Worm (Caenorhabditis elegans) whole organism, early embryonic: ENCODE data around the gene F19G12.8.
A peak's percentile ranks its signal among the peaks of the same experiment; 100 is the strongest.

Experiments used
- B0310.2 ChIP-seq: sonication (generic microtip); optimal IDR thresholded peaks from 2 replicates; lab custom pipeline; 2016; ENCODE audit warnings: mild to moderate bottlenecking, missing genetic modification characterization, missing compliant biosample characterization
- F13C5.2 ChIP-seq: sonication (generic microtip); optimal IDR thresholded peaks from 2 replicates; lab custom pipeline; 2017; ENCODE audit warnings: mild to moderate bottlenecking, missing genetic modification characterization, inconsistent platforms, missing compliant biosample characterization
- aly-1 ChIP-seq: sonication (generic microtip); optimal IDR thresholded peaks from 2 replicates; lab custom pipeline; 2016; ENCODE audit warnings: missing genetic modification characterization, missing compliant biosample characterization
- ama-1 ChIP-seq: fragments of 150-350 bp; optimal IDR thresholded peaks from 2 replicates; lab custom pipeline; 2014
- ceh-13 ChIP-seq: fragments of 200-800 bp; sonication (Bioruptor generic); optimal IDR thresholded peaks from 2 replicates; lab custom pipeline; 2018; ENCODE audit warnings: mild to moderate bottlenecking, missing genetic modification characterization, missing compliant biosample characterization
- ceh-36 ChIP-seq: sonication (generic microtip); optimal IDR thresholded peaks from 2 replicates; lab custom pipeline; 2016; ENCODE audit warnings: missing genetic modification characterization, inconsistent platforms, missing compliant biosample characterization
- ets-7 ChIP-seq: sonication (generic microtip); optimal IDR thresholded peaks from 2 replicates; lab custom pipeline; 2016; ENCODE audit warnings: missing genotype, missing genetic modification characterization, missing compliant biosample characterization
- flt-1 ChIP-seq: fragments of 200-800 bp; sonication (Bioruptor generic); IDR thresholded peaks from 2 replicates; pipeline ENCODE4 v1.3.6; 2022; ENCODE audit warnings: missing genetic modification characterization, missing compliant biosample characterization
- hmbx-1 ChIP-seq: sonication (generic microtip); optimal IDR thresholded peaks from 2 replicates; lab custom pipeline; 2016; ENCODE audit warnings: mild to moderate bottlenecking, missing genetic modification characterization, missing compliant biosample characterization
- hmg-4 ChIP-seq: fragments of 200-800 bp; sonication (Bioruptor generic); optimal IDR thresholded peaks from 2 replicates; lab custom pipeline; 2018; ENCODE audit warnings: mild to moderate bottlenecking, missing genetic modification characterization, missing compliant biosample characterization
- hnd-1 ChIP-seq: sonication (generic microtip); optimal IDR thresholded peaks from 2 replicates; lab custom pipeline; 2016; ENCODE audit warnings: missing genetic modification characterization, missing compliant biosample characterization
- pes-1 ChIP-seq: fragments of 200-800 bp; sonication (Bioruptor generic); IDR thresholded peaks from 2 replicates; pipeline ENCODE4 v1.3.6; 2022; ENCODE audit warnings: missing genetic modification reagents, missing genetic modification characterization, missing compliant biosample characterization
- scrt-1 ChIP-seq: fragments of 200-800 bp; sonication (Bioruptor generic); IDR thresholded peaks from 2 replicates; pipeline ENCODE4 v1.3.6; 2022; ENCODE audit warnings: missing genetic modification characterization, missing compliant biosample characterization
- sea-1 ChIP-seq: fragments of 200-800 bp; sonication (Bioruptor generic); conservative IDR thresholded peaks from 2 replicates; pipeline ENCODE4 v1.3.6; 2022; ENCODE audit warnings: missing genetic modification characterization, missing compliant biosample characterization
- tbx-11 ChIP-seq: fragments of 200-800 bp; sonication (Bioruptor generic); IDR thresholded peaks from 2 replicates; pipeline ENCODE4 v1.3.6; 2022; ENCODE audit warnings: missing genetic modification characterization, missing compliant biosample characterization
- tbx-37 ChIP-seq: fragments of 200-800 bp; sonication (Bioruptor generic); conservative IDR thresholded peaks from 2 replicates; pipeline ENCODE4 v1.3.6; 2022; ENCODE audit warnings: missing genetic modification reagents, missing genetic modification characterization, missing compliant biosample characterization
- tra-4 ChIP-seq: sonication (generic microtip); optimal IDR thresholded peaks from 2 replicates; lab custom pipeline; 2017; ENCODE audit warnings: missing genetic modification characterization, missing compliant biosample characterization

F19G12.8 gene

DNA sequence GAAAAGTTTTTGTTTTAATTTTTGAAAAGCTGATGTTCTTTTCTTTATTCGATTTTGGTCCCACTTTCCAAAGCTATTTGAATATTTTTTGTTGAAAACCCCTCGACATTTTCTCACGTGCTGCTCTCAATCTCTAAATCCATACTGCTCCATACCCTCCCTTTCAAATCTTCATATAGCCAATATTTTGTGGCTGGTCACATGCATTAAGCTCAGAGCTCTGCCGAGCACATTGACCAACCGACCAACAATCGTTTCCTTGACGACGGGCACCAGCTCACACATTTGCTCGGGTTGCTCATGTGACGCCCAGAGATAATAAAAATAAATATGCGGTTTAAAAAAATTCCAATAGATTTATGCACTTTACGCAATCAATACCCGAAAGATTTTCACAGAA lies 21.8 kb downstream of the F19G12.8 start:
- TF ChIP-seq flt-1 (GFP tag; lab: Robert Waterston, UW) (no peak), tbx-11 (no peak), sea-1 (GFP tag; lab: Robert Waterston, UW) (no peak), aly-1 (no peak)

DNA sequence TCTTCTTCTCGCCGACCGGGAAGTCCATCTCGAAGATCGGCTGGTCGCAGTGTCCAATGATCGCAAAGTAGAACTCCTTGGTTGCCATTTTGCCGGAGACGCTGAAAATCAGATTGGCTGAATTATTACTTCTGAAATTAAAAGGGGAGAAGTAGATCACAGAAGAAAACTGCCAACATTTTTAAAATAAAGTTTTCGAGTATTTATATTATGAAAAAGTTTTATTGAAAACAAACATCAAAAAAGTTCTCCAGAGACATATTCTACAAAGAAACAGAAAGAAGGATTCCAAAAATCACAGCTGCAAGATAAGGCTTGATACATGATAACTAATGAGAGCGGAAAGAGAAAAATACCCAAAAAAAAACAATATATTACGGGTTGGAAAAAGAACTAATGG lies 23.0 kb downstream of the F19G12.8 start, which contains the start of gene sedl-1:
Gene sedl-1 (minus strand): TSS at position 101 of the 400 bp plus-strand sequence.
- TF ChIP-seq hmg-4 (GFP tag; lab: Kevin White, UChicago), result no peak
- TF ChIP-seq hnd-1, result no peak

DNA sequence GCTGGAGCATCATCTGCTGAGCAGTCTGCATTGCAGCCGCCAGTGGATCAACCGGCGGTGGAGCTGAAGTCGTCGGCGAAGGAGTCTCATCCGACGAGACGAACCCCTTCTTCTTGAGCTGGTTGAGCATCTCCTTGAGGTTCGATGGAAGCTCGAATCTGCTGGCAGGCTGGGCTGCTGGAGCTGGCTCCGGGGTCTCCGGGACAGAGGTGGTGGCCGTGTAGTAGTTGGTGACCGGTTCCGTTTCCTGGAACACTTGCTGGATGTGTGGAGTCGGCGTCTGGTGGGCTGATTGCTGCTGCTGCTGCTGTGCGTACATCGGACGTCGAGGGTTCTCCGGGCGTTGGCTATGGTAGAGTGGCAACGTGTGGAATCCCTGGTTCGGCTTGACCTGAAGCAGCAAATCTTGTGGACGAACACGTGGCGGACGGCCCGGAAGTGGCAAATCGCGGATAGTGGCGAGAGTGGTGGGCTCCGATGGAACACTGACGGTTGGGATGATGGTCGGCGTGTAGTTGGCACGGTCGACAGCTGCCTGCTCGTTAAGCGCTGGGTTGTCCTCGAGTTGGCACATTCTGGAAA lies 24.6 kb downstream of the F19G12.8 start:
- no peak for TF ChIP-seq hnd-1

DNA sequence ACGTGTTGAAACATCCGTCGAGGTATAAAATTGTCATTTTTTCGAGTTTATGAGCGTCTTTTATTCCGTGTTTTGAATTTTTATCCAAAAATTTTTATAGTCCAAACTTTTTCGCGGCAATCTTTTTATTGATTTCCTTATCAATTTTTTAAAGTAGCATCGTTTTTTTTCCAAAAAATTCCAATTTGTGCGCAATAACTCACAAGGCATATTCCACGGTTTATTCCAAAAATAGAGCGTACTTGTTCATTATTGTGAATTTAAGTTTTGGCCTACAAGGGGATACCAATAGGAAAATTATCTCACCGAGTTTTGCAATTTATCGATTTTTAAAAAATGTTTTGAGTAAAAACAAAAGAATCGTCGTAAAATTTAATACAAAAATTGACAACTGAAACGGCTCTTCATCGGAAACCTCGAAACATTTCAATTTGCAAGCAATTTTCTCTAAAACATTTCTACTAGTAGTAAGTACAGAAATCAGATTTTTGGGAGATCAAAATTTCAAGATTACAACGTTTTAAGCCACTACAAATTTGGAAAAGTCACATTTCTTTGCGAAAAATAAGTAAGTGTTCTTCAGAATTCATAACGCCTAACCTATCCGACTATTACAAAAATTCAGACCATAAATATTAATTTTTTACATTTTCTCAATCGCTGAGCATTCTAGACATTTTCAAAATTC lies 26.6 kb downstream of the F19G12.8 start:
- TF ChIP-seq ama-1, result no peak
- TF ChIP-seq F13C5.2, result peak; percentile 1
- TF ChIP-seq ets-7, result no peak

DNA sequence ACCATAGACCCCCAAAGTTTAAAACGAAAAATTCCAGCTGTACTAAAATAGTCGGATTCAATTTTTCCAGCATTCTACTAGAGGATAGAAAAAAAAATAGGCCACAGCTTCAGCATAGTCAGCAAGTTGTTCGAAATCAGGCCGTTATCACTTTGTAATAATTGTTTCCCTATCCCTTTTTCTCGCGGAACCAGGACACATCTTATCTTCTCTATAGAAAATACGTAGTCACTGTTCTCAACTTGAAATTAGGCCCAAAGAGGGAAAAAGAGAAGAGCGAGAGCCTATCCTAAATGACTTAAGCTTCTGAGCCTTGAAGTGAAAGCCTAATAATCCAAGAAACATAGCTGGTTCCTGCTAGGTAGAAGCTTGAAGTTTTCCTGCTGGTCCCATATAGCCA lies 28.6 kb downstream of the F19G12.8 start:
- TF ChIP-seq scrt-1 (GFP tag; lab: Robert Waterston, UW), result no peak
- no peak for TF ChIP-seq ama-1
- no peak for TF ChIP-seq ceh-36
- TF ChIP-seq sea-1 (GFP tag; lab: Robert Waterston, UW), result no peak

DNA sequence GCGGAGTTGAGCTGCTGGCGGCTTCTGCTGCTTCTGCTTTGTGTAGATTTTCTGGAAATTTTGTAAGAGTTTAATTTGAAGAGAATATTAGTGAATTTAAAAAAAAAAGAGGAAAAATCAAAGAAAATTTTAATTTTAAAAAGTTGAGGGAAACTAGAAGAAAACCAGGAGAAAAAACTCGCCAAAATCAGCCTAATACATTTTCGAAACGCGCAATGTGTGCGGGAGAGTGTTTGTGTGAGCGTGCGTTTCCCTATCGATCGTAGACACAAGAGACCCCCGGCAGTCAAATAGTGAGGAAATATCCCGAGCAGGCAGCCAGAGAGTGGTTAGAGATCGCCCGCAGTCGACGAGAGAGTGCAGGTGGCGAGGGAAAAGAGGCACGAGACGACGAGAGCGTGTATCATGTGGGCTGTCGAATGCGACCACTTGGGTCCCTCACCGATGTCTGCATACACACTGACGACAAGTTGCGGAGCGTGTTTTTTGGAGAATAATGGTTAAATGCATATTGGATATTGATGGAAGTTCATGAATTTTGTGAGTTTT lies 29.5 kb downstream of the F19G12.8 start, which contains the start of gene zfp-3:
Gene zfp-3 (minus strand): TSS at position 51 of the 549 bp plus-strand sequence.
- TF ChIP-seq ceh-13 (GFP tag; lab: Kevin White, UChicago) (no peak), hmg-4 (GFP tag; lab: Kevin White, UChicago) (peak; percentile 75), tbx-11 (no peak), aly-1 (peak; percentile 63), hnd-1 (no peak), F13C5.2 (peak; percentile 70), ama-1 (no peak)

DNA sequence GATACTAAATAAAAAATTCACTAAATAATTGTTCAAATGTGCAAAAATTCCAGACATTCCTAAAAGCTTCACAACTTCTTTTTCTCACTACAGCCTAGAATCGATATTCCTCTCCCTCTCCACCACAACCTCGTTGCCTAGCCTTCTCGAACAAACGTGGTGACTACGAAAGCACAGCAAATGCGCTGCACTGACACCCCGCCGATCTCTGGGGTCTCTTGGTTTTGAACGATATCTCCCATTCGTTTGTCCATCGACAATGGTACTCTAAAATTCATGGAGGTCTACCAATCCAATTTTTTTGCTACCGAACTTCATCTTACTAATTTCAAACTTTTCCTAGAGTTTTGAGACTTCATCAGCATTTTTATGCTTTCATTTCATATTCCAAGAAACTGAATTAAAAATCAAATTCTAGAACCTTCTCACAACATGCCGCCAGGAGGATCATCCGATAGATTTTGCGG lies 33.3 kb downstream of the F19G12.8 start, which contains the start of gene W05H7.1:
Gene W05H7.1 (plus strand): TSS at position 417 of the 467 bp plus-strand sequence.
- peak; percentile 50 for TF ChIP-seq hmg-4 (GFP tag; lab: Kevin White, UChicago)
- no peak for TF ChIP-seq ets-7

DNA sequence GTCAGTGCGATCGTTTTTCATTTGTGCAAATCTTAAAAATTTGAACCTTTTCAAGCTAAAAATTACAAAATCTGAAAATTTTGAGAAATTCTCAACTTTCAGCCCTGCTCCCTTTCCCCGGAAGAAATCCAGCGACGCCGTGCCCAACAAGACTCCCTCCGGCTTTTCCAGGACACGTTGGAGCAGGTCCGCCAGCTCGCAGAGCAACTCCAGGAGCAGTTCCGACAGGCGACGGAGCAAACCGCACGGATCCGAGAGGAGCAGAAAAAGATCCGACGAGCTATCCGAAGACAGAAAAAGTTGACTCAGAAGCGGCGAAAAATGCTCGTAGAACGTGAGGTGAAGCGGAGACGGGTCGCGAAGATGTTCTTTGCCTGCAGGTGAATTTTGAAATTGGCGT lies 34.1 kb downstream of the F19G12.8 start:
- TF ChIP-seq aly-1 (no peak), sea-1 (GFP tag; lab: Robert Waterston, UW) (no peak), hmbx-1 (tag; lab: Kevin White, UChicago) (no peak), hnd-1 (no peak), ama-1 (no peak), tbx-11 (no peak), B0310.2 (tag; lab: Kevin White, UChicago) (no peak)

DNA sequence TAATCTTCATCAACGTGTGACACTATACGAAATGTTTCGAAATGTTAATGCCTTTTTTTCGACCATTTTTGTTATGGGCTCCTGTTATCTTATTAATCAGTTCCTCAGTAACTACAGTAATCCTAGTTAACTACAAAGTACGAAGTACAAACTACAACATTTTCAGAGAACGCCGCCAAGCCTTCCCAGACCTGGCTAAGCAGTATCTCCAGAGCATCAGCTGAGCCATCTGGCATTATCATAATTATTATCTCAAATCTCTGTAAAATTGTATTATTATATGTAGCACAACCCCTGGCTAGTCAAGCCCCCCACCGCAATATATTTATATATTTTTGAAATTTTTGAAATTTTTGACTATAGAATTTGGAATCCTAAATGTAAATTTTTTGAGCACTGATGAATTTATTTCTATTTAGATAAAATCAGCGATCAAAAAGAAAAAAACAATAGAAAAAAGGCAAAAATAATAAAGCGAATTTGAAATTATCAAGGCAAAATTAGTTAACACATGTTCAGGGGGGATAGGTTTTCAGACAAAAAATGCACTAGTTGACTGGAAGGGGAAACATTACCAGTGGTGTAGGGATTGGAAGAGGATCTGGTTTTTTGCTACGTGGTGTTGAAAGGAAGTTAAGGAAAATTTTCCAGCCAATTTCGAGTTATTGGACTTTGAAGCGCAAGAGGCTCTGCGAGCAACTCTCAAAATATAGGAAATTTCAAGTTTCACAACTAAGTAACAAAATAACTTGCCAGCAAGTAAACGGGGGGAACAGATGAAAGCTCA lies 34.9 kb downstream of the F19G12.8 start:
- TF ChIP-seq B0310.2 (tag; lab: Kevin White, UChicago) (no peak), hmbx-1 (tag; lab: Kevin White, UChicago) (no peak), tbx-37 (GFP tag; lab: Robert Waterston, UW) (no peak), tbx-11 (no peak), ceh-13 (GFP tag; lab: Kevin White, UChicago) (no peak), sea-1 (GFP tag; lab: Robert Waterston, UW) (no peak), flt-1 (GFP tag; lab: Robert Waterston, UW) (no peak)

DNA sequence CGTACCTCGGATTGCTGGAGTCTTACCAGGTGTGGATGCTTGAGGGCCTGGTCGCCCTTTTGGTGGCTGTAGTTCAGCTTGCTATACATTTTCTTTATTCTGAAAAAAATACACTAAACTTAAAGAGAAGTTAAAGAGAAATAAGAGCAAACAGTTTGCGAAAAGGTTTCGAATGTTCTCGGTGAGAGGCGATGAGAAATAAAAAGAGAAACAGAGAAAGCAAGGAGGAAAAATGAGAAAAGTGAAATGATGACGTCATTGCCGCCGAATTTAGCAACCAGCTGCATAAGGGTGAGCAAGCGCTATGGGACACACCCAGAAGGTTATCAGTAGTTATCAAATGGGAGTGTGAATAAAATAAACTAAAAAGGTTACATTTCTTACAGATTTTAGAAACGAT lies 36.6 kb downstream of the F19G12.8 start, which contains the start of gene cebp-1:
Gene cebp-1 (minus strand): TSS at position 99 of the 400 bp plus-strand sequence.
- no peak for TF ChIP-seq B0310.2 (tag; lab: Kevin White, UChicago)
- no peak for TF ChIP-seq pes-1 (GFP tag; lab: Robert Waterston, UW)
- no peak for TF ChIP-seq aly-1
- no peak for TF ChIP-seq tbx-37 (GFP tag; lab: Robert Waterston, UW)
- TF ChIP-seq ets-7, result no peak
- TF ChIP-seq tra-4 (tag; lab: Kevin White, UChicago), result no peak
- TF ChIP-seq scrt-1 (GFP tag; lab: Robert Waterston, UW), result no peak
- TF ChIP-seq hmbx-1 (tag; lab: Kevin White, UChicago), result no peak
